Worm (Caenorhabditis elegans): Measurements from ENCODE around the gene F22B7.3.

DNA sequence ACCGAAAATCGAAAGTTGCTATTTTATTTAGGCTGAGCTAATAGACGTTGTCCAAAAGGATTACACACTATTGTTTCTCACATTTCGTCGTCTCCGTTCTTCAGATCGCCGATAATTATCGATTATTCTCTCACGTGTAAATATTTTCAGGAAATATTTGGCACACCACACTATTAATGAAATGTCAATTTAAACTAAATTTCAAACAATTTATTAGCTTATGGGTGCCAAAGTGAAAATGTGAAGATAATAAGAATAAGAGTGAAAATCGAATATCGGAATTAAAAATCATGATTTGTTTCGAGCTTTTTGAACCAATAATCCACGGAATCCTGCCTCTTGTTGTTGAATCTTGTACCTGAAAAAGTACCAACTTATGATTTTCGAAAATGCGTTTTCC lies 32.1 kb upstream of the F22B7.3 start, which contains the start of gene C06E1.11:
- TF ChIP-seq ztf-11 (tag; optimal IDR thresholded peaks at IDR 0.05) (no peak), nhr-12 (tag; optimal IDR thresholded peaks at IDR 0.05) (no peak), fkh-10 (GFP tag; optimal IDR thresholded peaks at IDR 0.05) (no peak), fos-1 (tag; optimal IDR thresholded peaks at IDR 0.05) (no peak), sea-2 (GFP tag; optimal IDR thresholded peaks at IDR 0.05) (no peak), elt-1 (tag; optimal IDR thresholded peaks at IDR 0.05) (no peak), nfya-1 (tag; optimal IDR thresholded peaks at IDR 0.05; ENCODE audit: insufficient read depth) (no peak), tbx-2 (tag; optimal IDR thresholded peaks at IDR 0.05) (no peak)
